Worm (Caenorhabditis elegans) whole organism, L4 larva: ENCODE results near the gene abu-9.

ENCODE experiments used
- F37D6.2 ChIP-seq: sonication (generic microtip); optimal IDR thresholded peaks from 2 replicates; lab custom pipeline; 2016; ENCODE audit warnings: mild to moderate bottlenecking, missing genetic modification characterization, missing compliant biosample characterization
- R02D3.7 ChIP-seq: fragments of 150-350 bp; sonication (generic microtip); optimal IDR thresholded peaks from 3 replicates; lab custom pipeline; 2014; ENCODE audit warnings: missing biosample characterization, missing genetic modification characterization
- Y5F2A.4 ChIP-seq: fragments of 200-800 bp; sonication (Bioruptor generic); optimal IDR thresholded peaks from 2 replicates; lab custom pipeline; 2018; ENCODE audit warnings: mild to moderate bottlenecking, missing genetic modification characterization, missing compliant biosample characterization
- Y75B8A.6 ChIP-seq: fragments of 200-800 bp; sonication (Bioruptor generic); IDR thresholded peaks from 2 replicates; pipeline ENCODE4 v1.3.6; 2022; ENCODE audit warnings: missing genetic modification reagents, missing genetic modification characterization, missing compliant biosample characterization
- aha-1 ChIP-seq: fragments of 150-350 bp; peaks from one replicate; lab custom pipeline; 2014; ENCODE audit warnings: missing biosample characterization, missing genetic modification characterization
- attf-4 ChIP-seq: sonication (generic microtip); optimal IDR thresholded peaks from 3 replicates; lab custom pipeline; 2017; ENCODE audit warnings: missing biosample characterization, missing genetic modification characterization
- ceh-62 ChIP-seq: sonication (generic microtip); optimal IDR thresholded peaks from 2 replicates; lab custom pipeline; 2017; ENCODE audit warnings: missing biosample characterization, missing genetic modification characterization
- daf-16 ChIP-seq, 3 experiments: sonication (generic microtip); optimal IDR thresholded peaks; 2 replicates each; lab custom pipeline; 2016 to 2017; ENCODE audit warnings: missing genetic modification characterization in 3 of 3, missing genetic modification reagents in 3 of 3, mild to moderate bottlenecking in 2 of 3, missing compliant biosample characterization in 2 of 3, missing biosample characterization in 1 of 3, moderate library complexity in 1 of 3
- daf-8 ChIP-seq: fragments of 200-800 bp; sonication (Bioruptor generic); IDR thresholded peaks from 2 replicates; pipeline ENCODE4 v1.3.6; 2022; ENCODE audit warnings: missing genetic modification characterization, missing compliant biosample characterization
- dmd-6 ChIP-seq: fragments of 200-800 bp; sonication (Bioruptor generic); IDR thresholded peaks from 2 replicates; pipeline ENCODE4 v1.3.6; 2022; ENCODE audit warnings: missing genetic modification reagents, missing genetic modification characterization, missing compliant biosample characterization
- duxl-1 ChIP-seq: sonication (generic microtip); optimal IDR thresholded peaks from 2 replicates; lab custom pipeline; 2016; ENCODE audit warnings: mild to moderate bottlenecking, missing genetic modification characterization, moderate library complexity, missing compliant biosample characterization; ENCODE audit not compliant: poor library complexity
- dve-1 ChIP-seq: sonication (generic microtip); optimal IDR thresholded peaks from 2 replicates; lab custom pipeline; 2017; ENCODE audit warnings: antibody characterized with exemption, mild to moderate bottlenecking, missing genetic modification characterization, missing compliant biosample characterization; ENCODE audit not compliant: insufficient read depth
- egl-43 ChIP-seq: fragments of 200-800 bp; sonication (Bioruptor generic); IDR thresholded peaks from 2 replicates; pipeline ENCODE4 v1.3.6; 2022; ENCODE audit warnings: missing genetic modification reagents, missing genetic modification characterization, missing compliant biosample characterization
- fkh-10 ChIP-seq: fragments of 150-350 bp; optimal IDR thresholded peaks from 2 replicates; lab custom pipeline; 2014; ENCODE audit warnings: missing biosample characterization, missing genetic modification reagents, missing genetic modification characterization
- gei-8 ChIP-seq: fragments of 200-800 bp; sonication (Bioruptor generic); optimal IDR thresholded peaks from 2 replicates; lab custom pipeline; 2018; ENCODE audit warnings: mild to moderate bottlenecking, missing genetic modification characterization, missing compliant biosample characterization
- hlh-30 ChIP-seq: sonication (generic microtip); optimal IDR thresholded peaks from 2 replicates; lab custom pipeline; 2017; ENCODE audit warnings: antibody characterized with exemption, mild to moderate bottlenecking, missing genetic modification characterization, missing compliant biosample characterization; ENCODE audit not compliant: insufficient read depth
- lim-7 ChIP-seq: fragments of 200-800 bp; sonication (Bioruptor generic); IDR thresholded peaks from 2 replicates; pipeline ENCODE4 v1.3.6; 2022; ENCODE audit warnings: missing genetic modification characterization, missing compliant biosample characterization
- lin-13 ChIP-seq: fragments of 150-350 bp; optimal IDR thresholded peaks from 2 replicates; lab custom pipeline; 2014; ENCODE audit warnings: missing biosample characterization, missing genetic modification reagents, missing genetic modification characterization
- mdl-1 ChIP-seq, 2 experiments: fragments of 150-350 bp in 1 of 2; sonication (generic microtip) in 1 of 2; optimal IDR thresholded peaks; 2 replicates each; lab custom pipeline; 2014 to 2017; ENCODE audit warnings: missing biosample characterization in 2 of 2, missing genetic modification characterization in 2 of 2
- mep-1 ChIP-seq: fragments of 150-350 bp; sonication (generic microtip); optimal IDR thresholded peaks from 3 replicates; lab custom pipeline; 2014; ENCODE audit warnings: missing biosample characterization, missing genetic modification characterization
- mxl-2 ChIP-seq: fragments of 200-800 bp; sonication (Bioruptor generic); conservative IDR thresholded peaks from 2 replicates; pipeline ENCODE4 v1.3.6; 2022; ENCODE audit warnings: missing genetic modification reagents, missing genetic modification characterization, missing compliant biosample characterization
- mxl-3 ChIP-seq: fragments of 200-800 bp; sonication (Bioruptor generic); optimal IDR thresholded peaks from 2 replicates; lab custom pipeline; 2018; ENCODE audit warnings: mild to moderate bottlenecking, missing genetic modification characterization, missing compliant biosample characterization
- nhr-102 ChIP-seq: sonication (generic microtip); optimal IDR thresholded peaks from 2 replicates; lab custom pipeline; 2016; ENCODE audit warnings: mild to moderate bottlenecking, missing genetic modification characterization, moderate library complexity, missing compliant biosample characterization
- nhr-237 ChIP-seq: sonication (generic microtip); optimal IDR thresholded peaks from 2 replicates; lab custom pipeline; 2017; ENCODE audit warnings: missing biosample characterization, missing genetic modification characterization
- nhr-28 ChIP-seq: fragments of 150-350 bp; optimal IDR thresholded peaks from 2 replicates; lab custom pipeline; 2014; ENCODE audit warnings: missing biosample characterization, missing genetic modification characterization
- nhr-42 ChIP-seq: fragments of 200-800 bp; sonication (Bioruptor generic); IDR thresholded peaks from 2 replicates; pipeline ENCODE4 v1.3.6; 2022; ENCODE audit warnings: missing genetic modification characterization, missing compliant biosample characterization
- pqm-1 ChIP-seq: sonication (generic microtip); optimal IDR thresholded peaks from 2 replicates; lab custom pipeline; 2017; ENCODE audit warnings: missing biosample characterization, missing genetic modification characterization
- skn-1 ChIP-seq: fragments of 150-350 bp; optimal IDR thresholded peaks from 2 replicates; lab custom pipeline; 2014; ENCODE audit warnings: missing biosample characterization, missing genetic modification characterization
- tag-97 ChIP-seq: fragments of 200-800 bp; sonication (Bioruptor generic); IDR thresholded peaks from 2 replicates; pipeline ENCODE4 v1.3.6; 2022; ENCODE audit warnings: missing genetic modification characterization, missing compliant biosample characterization
- tra-1 ChIP-seq: fragments of 200-800 bp; sonication (Bioruptor generic); IDR thresholded peaks from 2 replicates; pipeline ENCODE4 v1.3.6; 2022; ENCODE audit warnings: missing genetic modification reagents, missing genetic modification characterization, missing compliant biosample characterization
- ztf-7 ChIP-seq: fragments of 150-350 bp; optimal IDR thresholded peaks from 2 replicates; lab custom pipeline; 2014; ENCODE audit warnings: missing biosample characterization, missing genetic modification characterization

The abu-9 gene

DNA sequence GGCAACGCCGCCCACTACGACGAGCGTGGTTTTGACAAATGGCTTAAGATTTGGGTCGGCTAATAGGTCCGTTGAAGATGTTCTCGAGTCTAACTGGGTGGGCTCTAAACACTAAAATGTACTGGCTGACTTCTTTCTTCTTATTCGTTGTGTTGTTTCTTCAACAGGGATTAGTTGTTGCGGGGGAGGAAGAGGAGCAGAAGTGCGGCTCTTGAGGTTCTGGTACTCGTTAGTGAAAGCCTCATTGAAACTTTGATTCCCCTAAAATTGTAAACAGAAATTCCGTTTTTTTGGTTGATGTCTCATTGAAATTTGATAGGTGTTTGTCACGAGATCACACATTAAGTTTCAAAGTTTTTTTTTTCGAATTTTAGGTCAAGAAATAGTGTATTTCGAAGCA lies 11.2 kb upstream of the abu-9 start:
- no peak for TF ChIP-seq mep-1
- peak; percentile 78 for TF ChIP-seq aha-1 (tag; lab: Kevin White, UChicago)
- TF ChIP-seq mxl-3 (GFP tag; lab: Kevin White, UChicago): no peak
- no peak for TF ChIP-seq nhr-237 (tag; lab: Kevin White, UChicago)
- TF ChIP-seq fkh-10 (GFP tag; lab: Kevin White, UChicago): no peak

DNA sequence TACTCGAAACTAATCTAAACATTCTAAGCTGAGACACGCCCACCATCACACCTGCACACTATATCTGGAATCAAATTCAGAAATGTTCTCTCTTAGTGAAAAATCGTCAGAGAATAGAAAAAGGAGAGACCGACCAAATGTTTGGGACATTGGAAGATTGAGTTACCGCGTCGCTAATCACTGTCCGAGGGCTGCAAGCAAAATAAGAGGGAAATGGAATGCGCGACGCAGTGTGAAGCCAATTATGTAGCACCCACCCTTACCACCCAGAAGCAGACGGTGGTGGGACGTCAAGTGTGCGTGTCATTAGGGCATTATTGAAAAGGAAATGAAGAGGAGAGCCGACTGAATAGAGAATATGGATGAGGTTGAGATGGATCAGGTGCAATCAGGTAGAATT lies 10.3 kb upstream of the abu-9 start:
- TF ChIP-seq aha-1 (tag; lab: Kevin White, UChicago) (peak; percentile 26), tra-1 (GFP tag; lab: Robert Waterston, UW) (no peak), hlh-30 (tag; lab: Kevin White, UChicago) (no peak)

DNA sequence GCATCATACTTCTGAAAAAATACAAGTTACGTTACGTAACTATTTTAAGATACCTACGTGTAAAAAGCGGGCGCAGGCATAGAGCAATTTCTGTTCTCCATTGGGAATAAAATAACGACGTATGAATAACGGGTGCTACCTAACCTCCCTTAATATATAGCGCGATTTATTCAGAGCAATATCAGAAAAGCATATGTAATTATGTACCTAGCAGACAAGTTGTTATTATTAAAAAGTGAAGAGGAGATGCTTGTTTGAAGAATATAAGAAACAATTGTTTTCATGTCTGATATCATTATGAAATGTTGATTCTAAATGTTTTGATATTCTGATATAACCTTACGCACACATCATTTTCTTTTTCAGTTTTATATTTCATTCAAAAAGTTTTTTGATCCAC lies 3.0 kb upstream of the abu-9 start, which contains the start of gene srh-11:
srh-11 (minus strand) TSS at position 101 of the 400 bp plus-strand sequence.
- TF ChIP-seq mxl-2 (no peak), gei-8 (GFP tag; lab: Kevin White, UChicago) (no peak), Y75B8A.6 (GFP tag; lab: Robert Waterston, UW) (no peak), egl-43 (GFP tag; lab: Robert Waterston, UW) (no peak)

DNA sequence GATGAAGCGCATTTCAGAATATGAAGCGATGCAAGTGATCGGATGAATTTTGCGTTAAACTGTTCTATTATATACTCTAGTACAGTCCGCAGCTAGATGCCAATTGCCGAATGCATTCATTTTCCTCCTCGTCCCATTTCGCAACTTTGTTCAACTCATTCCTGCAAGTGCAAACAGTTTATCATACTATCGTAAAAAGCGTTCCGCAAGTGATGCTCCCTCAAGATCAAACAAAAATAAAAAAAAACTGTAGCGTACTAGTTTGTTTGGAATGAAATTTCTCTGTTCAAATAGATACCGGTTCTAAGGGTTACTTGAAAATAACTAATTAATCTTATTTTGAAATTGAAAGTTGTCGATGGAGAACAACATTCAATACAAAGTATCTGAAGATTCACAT lies 1.0 kb upstream of the abu-9 start, which contains the start of gene pqn-57:
pqn-57 (minus strand) TSS at position 101 of the 400 bp plus-strand sequence.
- no peak for TF ChIP-seq R02D3.7
- no peak for TF ChIP-seq hlh-30 (tag; lab: Kevin White, UChicago)
- TF ChIP-seq Y5F2A.4 (GFP tag; lab: Kevin White, UChicago): no peak
- TF ChIP-seq nhr-42 (GFP tag; lab: Robert Waterston, UW): no peak
- no peak for TF ChIP-seq mdl-1 (tag; optimal IDR thresholded peaks at IDR 0.05; lab: Kevin White, UChicago)
- TF ChIP-seq ztf-7 (tag; lab: Kevin White, UChicago): no peak
- no peak for TF ChIP-seq ceh-62 (tag; lab: Kevin White, UChicago)
- TF ChIP-seq F37D6.2 (tag; lab: Kevin White, UChicago): no peak
- no peak for TF ChIP-seq skn-1
- TF ChIP-seq gei-8 (GFP tag; lab: Kevin White, UChicago): no peak
- no peak for TF ChIP-seq daf-8 (GFP tag; lab: Robert Waterston, UW)
- TF ChIP-seq nhr-102 (tag; lab: Kevin White, UChicago): no peak
- no peak for TF ChIP-seq lin-13 (GFP tag; lab: Kevin White, UChicago)
- no peak for TF ChIP-seq duxl-1 (tag; lab: Kevin White, UChicago)
- TF ChIP-seq lim-7: no peak
- TF ChIP-seq tag-97 (GFP tag; lab: Robert Waterston, UW): no peak
- no peak for TF ChIP-seq attf-4 (tag; lab: Kevin White, UChicago)

DNA sequence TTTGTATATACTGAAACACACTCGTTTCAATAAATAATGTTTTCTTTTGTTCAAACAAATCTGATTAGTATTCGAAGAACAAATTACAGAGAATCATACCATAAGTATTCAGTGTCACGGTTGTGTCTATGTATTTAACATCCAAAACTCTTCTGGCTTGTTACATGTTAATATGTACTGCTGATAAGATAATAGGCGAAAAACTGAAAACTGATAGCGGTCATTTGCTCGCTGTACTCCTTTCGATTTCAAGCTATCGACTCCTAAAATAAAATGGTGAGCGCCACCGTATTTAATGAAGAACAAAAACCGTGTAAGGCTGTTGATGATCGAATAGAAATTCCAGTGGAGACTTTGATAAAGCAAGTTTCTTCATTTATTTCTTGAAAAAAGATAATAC lies 1.5 kb downstream of the abu-9 start, which contains the start of gene R09F10.1:
R09F10.1 (plus strand) TSS at position 222 of the 400 bp plus-strand sequence.
- TF ChIP-seq daf-16 (GFP tag; optimal IDR thresholded peaks at IDR 0.05; lab: Kevin White, UChicago): no peak
- TF ChIP-seq daf-16 (tag; optimal IDR thresholded peaks at IDR 0.05; lab: Kevin White, UChicago): peak; percentile 60
- 0 out of 2 replicates have a peak, but pooled peaks have one; percentile 45 for TF ChIP-seq dmd-6 (GFP tag; lab: Robert Waterston, UW)
- TF ChIP-seq pqm-1 (tag; lab: Kevin White, UChicago): peak; percentile 64
- peak; percentile 12 for TF ChIP-seq dve-1 (tag; lab: Kevin White, UChicago)
- no peak for TF ChIP-seq gei-8 (GFP tag; lab: Kevin White, UChicago)
- peak; percentile 56 for TF ChIP-seq nhr-28 (tag; lab: Kevin White, UChicago)
- TF ChIP-seq F37D6.2 (tag; lab: Kevin White, UChicago): no peak
